Fruit fly (Drosophila melanogaster): ENCODE data around the gene CG15357.
A peak's percentile ranks its signal among the peaks of the same experiment; 100 is the strongest.

CG15357 gene

dm6 chr2L:1973957-1974356, 28.4 kb upstream of the CG15357 start, which contains the start of gene Der-1 (continued):
- TF ChIP-seq jing (GFP tag; optimal IDR thresholded peaks at IDR 0.05) (no peak), CG12155 (GFP tag; optimal IDR thresholded peaks at IDR 0.05) (peak; percentile 15), CG6765 (GFP tag; optimal IDR thresholded peaks at IDR 0.05) (no peak), Max (GFP tag; optimal IDR thresholded peaks at IDR 0.05) (no peak), MESR4 (GFP tag; optimal IDR thresholded peaks at IDR 0.05) (peak; percentile 96), Vsx1 (GFP tag; optimal IDR thresholded peaks at IDR 0.05) (no peak), CG1792 (GFP tag; optimal IDR thresholded peaks at IDR 0.05) (no peak), lbe (GFP tag; optimal IDR thresholded peaks at IDR 0.05) (no peak), fu2 (GFP tag; optimal IDR thresholded peaks at IDR 0.05) (no peak), D19B (GFP tag; optimal IDR thresholded peaks at IDR 0.05) (peak; percentile 63), ttk (GFP tag; IDR thresholded peaks at IDR 0.05) (no peak), slou (GFP tag; optimal IDR thresholded peaks at IDR 0.05) (no peak), Myb (GFP tag; optimal IDR thresholded peaks at IDR 0.05) (peak; percentile 98), CG3838 (GFP tag; optimal IDR thresholded peaks at IDR 0.05) (no peak), ase (GFP tag; IDR thresholded peaks at IDR 0.05) (no peak), HLH4C (GFP tag; IDR thresholded peaks at IDR 0.05; ENCODE audit: partially characterized antibody) (peak; percentile 79), CG12219 (GFP tag; optimal IDR thresholded peaks at IDR 0.05) (no peak), CG13424 (tag; optimal IDR thresholded peaks at IDR 0.05) (no peak), gfzf (GFP tag; optimal IDR thresholded peaks at IDR 0.05) (peak; percentile 14), dpn (GFP tag; optimal IDR thresholded peaks at IDR 0.05) (no peak), aop (GFP tag; IDR thresholded peaks at IDR 0.05) (no peak), ftz-f1 (GFP tag; optimal IDR thresholded peaks at IDR 0.05) (peak; percentile 100), repo (GFP tag; optimal IDR thresholded peaks at IDR 0.05) (no peak), CG18599 (GFP tag; optimal IDR thresholded peaks at IDR 0.05) (no peak), CG34422 (GFP tag; IDR thresholded peaks at IDR 0.05) (peak; percentile 75; the same call in 2 of the 3 replicates), Doc2 (GFP tag; IDR thresholded peaks at IDR 0.05) (no peak), CG4328 (GFP tag; optimal IDR thresholded peaks at IDR 0.05) (no peak), Hr78 (GFP tag; optimal IDR thresholded peaks at IDR 0.05) (no peak), klu (GFP tag; IDR thresholded peaks at IDR 0.05) (no peak), B-H2 (GFP tag; optimal IDR thresholded peaks at IDR 0.05) (no peak), CG8089 (GFP tag; optimal IDR thresholded peaks at IDR 0.05) (no peak), CG15479 (GFP tag; optimal IDR thresholded peaks at IDR 0.05) (no peak), CG4707 (GFP tag; optimal IDR thresholded peaks at IDR 0.05) (no peak), CG12391 (tag; optimal IDR thresholded peaks at IDR 0.05) (peak; percentile 18), CG4854 (GFP tag; optimal IDR thresholded peaks at IDR 0.05) (no peak), CG31388 (GFP tag; optimal IDR thresholded peaks at IDR 0.05) (no peak), CG11696 (GFP tag; IDR thresholded peaks at IDR 0.05) (no peak), CG5953 (GFP tag; IDR thresholded peaks at IDR 0.05) (no peak), pzg (GFP tag; optimal IDR thresholded peaks at IDR 0.05) (peak; percentile 80), danr (GFP tag; IDR thresholded peaks at IDR 0.05) (no peak), cas (GFP tag; IDR thresholded peaks at IDR 0.05) (no peak), ato (GFP tag; IDR thresholded peaks at IDR 0.05; ENCODE audit: partially characterized antibody) (peak; percentile 84), Hmx (GFP tag; optimal IDR thresholded peaks at IDR 0.05) (no peak), luna (GFP tag; optimal IDR thresholded peaks at IDR 0.05) (no peak), bowl (GFP tag; IDR thresholded peaks at IDR 0.05) (no peak), CG11504 (tag; optimal IDR thresholded peaks at IDR 0.05) (no peak), CG8281 (tag; optimal IDR thresholded peaks at IDR 0.05) (no peak), chn (GFP tag; optimal IDR thresholded peaks at IDR 0.05) (no peak), CG17385 (GFP tag; optimal IDR thresholded peaks at IDR 0.05) (no peak), HmgZ (tag; optimal IDR thresholded peaks at IDR 0.05) (no peak), D19A (tag; optimal IDR thresholded peaks at IDR 0.05) (no peak), CG9727 (GFP tag; optimal IDR thresholded peaks at IDR 0.05) (no peak)
